Fruit fly (Drosophila melanogaster) whole organism, embryonic: ENCODE measurements around the gene Prat.
A peak's percentile ranks its signal among the peaks of the same experiment; 100 is the strongest.

Source experiments
- Bdp1 ChIP-seq: fragments of 200-800 bp; sonication (Bioruptor generic); optimal IDR thresholded peaks from 3 replicates; lab custom pipeline; 2016; ENCODE audit warnings: missing biosample characterization, missing genetic modification characterization
- Blimp-1 ChIP-seq: fragments of 200-800 bp; sonication (Bioruptor generic); optimal IDR thresholded peaks from 3 replicates; lab custom pipeline; 2018; ENCODE audit warnings: missing biosample characterization, missing genetic modification characterization, mild to moderate bottlenecking, moderate library complexity, missing genetic modification reagents
- C15 ChIP-seq: fragments of 200-800 bp; sonication (Bioruptor generic); IDR thresholded peaks from 3 replicates; pipeline ENCODE4 v1.3.6; 2022; ENCODE audit warnings: missing biosample characterization, missing genetic modification characterization
- CG10543 ChIP-seq: fragments of 200-800 bp; sonication (Bioruptor generic); optimal IDR thresholded peaks from 3 replicates; lab custom pipeline; 2017; ENCODE audit warnings: missing biosample characterization, mild to moderate bottlenecking, missing genetic modification characterization, moderate library complexity
- CG12155 ChIP-seq: fragments of 200-800 bp; sonication (Bioruptor generic); optimal IDR thresholded peaks from 3 replicates; lab custom pipeline; 2016; ENCODE audit warnings: missing biosample characterization, missing genetic modification characterization
- CG12236 ChIP-seq: fragments of 200-800 bp; sonication (Bioruptor generic); optimal IDR thresholded peaks from 2 replicates; lab custom pipeline; 2016; ENCODE audit warnings: missing biosample characterization, missing genetic modification characterization
- CG12744 ChIP-seq: fragments of 200-800 bp; sonication (Bioruptor generic); optimal IDR thresholded peaks from 2 replicates; lab custom pipeline; 2016; ENCODE audit warnings: missing biosample characterization, missing genetic modification characterization
- CG12769 ChIP-seq: fragments of 200-800 bp; sonication (Bioruptor generic); optimal IDR thresholded peaks from 2 replicates; lab custom pipeline; 2019; ENCODE audit warnings: missing biosample characterization, mild to moderate bottlenecking, missing genetic modification characterization, moderate library complexity
- CG13894 ChIP-seq: fragments of 200-800 bp; sonication (Bioruptor generic); optimal IDR thresholded peaks from 3 replicates; lab custom pipeline; 2018; ENCODE audit warnings: missing biosample characterization, mild to moderate bottlenecking, missing genetic modification characterization, moderate library complexity
- CG14014 ChIP-seq: fragments of 200-800 bp; sonication (Bioruptor generic); IDR thresholded peaks from 2 replicates; pipeline ENCODE4 v1.3.6; 2022; ENCODE audit warnings: missing biosample characterization, missing genetic modification characterization
- CG14441 ChIP-seq: fragments of 200-800 bp; sonication (Bioruptor generic); IDR thresholded peaks from 2 replicates; pipeline ENCODE4 v1.3.6; 2022; ENCODE audit warnings: missing biosample characterization, missing genetic modification characterization
- CG15073 ChIP-seq: fragments of 200-800 bp; sonication (Bioruptor generic); optimal IDR thresholded peaks from 2 replicates; lab custom pipeline; 2016; ENCODE audit warnings: missing biosample characterization, missing genetic modification characterization
- CG15601 ChIP-seq: fragments of 200-800 bp; sonication (Bioruptor generic); optimal IDR thresholded peaks from 3 replicates; lab custom pipeline; 2019; ENCODE audit warnings: missing biosample characterization, mild to moderate bottlenecking, missing genetic modification characterization, moderate library complexity
- CG17361 ChIP-seq: fragments of 200-800 bp; sonication (Bioruptor generic); IDR thresholded peaks from 3 replicates; pipeline ENCODE4 v1.3.6; 2022; ENCODE audit warnings: missing biosample characterization, missing genetic modification characterization
- CG18262 ChIP-seq: fragments of 200-800 bp; optimal IDR thresholded peaks from 3 replicates; lab custom pipeline; 2019; ENCODE audit warnings: missing biosample characterization, mild to moderate bottlenecking, missing genetic modification characterization, moderate library complexity
- CG18476 ChIP-seq: fragments of 200-800 bp; sonication (Bioruptor generic); optimal IDR thresholded peaks from 2 replicates; lab custom pipeline; 2016; ENCODE audit warnings: missing biosample characterization, mild to moderate bottlenecking, missing genetic modification characterization
- CG18599 ChIP-seq: fragments of 200-800 bp; sonication (Bioruptor generic); optimal IDR thresholded peaks from 3 replicates; lab custom pipeline; 2017; ENCODE audit warnings: missing biosample characterization, missing genetic modification characterization, mild to moderate bottlenecking, moderate library complexity, missing genetic modification reagents
- CG32767 ChIP-seq: fragments of 200-800 bp; sonication (Bioruptor generic); IDR thresholded peaks from 2 replicates; pipeline ENCODE4 v1.3.6; 2022; ENCODE audit warnings: missing biosample characterization, missing genetic modification characterization
- CG6791 ChIP-seq: fragments of 200-800 bp; sonication (Bioruptor generic); IDR thresholded peaks from 3 replicates; pipeline ENCODE4 v1.3.6; 2022; ENCODE audit warnings: missing biosample characterization, missing genetic modification characterization; ENCODE audit not compliant: partially characterized antibody
- CG7839 ChIP-seq: fragments of 200-800 bp; sonication (Bioruptor generic); optimal IDR thresholded peaks from 3 replicates; lab custom pipeline; 2018; ENCODE audit warnings: missing biosample characterization, mild to moderate bottlenecking, missing genetic modification characterization, moderate library complexity
- CG9437 ChIP-seq: fragments of 200-800 bp; sonication (Bioruptor generic); optimal IDR thresholded peaks from 2 replicates; lab custom pipeline; 2018; ENCODE audit warnings: missing biosample characterization, mild to moderate bottlenecking, missing genetic modification characterization
- D19A ChIP-seq: fragments of 200-800 bp; optimal IDR thresholded peaks from 3 replicates; lab custom pipeline; 2019; ENCODE audit warnings: missing biosample characterization, mild to moderate bottlenecking, missing genetic modification characterization, moderate library complexity
- Dad ChIP-seq: fragments of 200-800 bp; sonication (Bioruptor generic); optimal IDR thresholded peaks from 3 replicates; lab custom pipeline; 2016; ENCODE audit warnings: missing biosample characterization, missing genetic modification characterization
- Dip2 ChIP-seq: fragments of 200-800 bp; sonication (Bioruptor generic); IDR thresholded peaks from 2 replicates; pipeline ENCODE4 v1.3.6; 2022; ENCODE audit warnings: missing biosample characterization, missing genetic modification characterization
- Dp ChIP-seq: fragments of 200-800 bp; sonication (Bioruptor generic); optimal IDR thresholded peaks from 2 replicates; lab custom pipeline; 2018; ENCODE audit warnings: missing biosample characterization, mild to moderate bottlenecking, missing genetic modification characterization, moderate library complexity
- ERR ChIP-seq: fragments of 200-800 bp; sonication (Bioruptor generic); optimal IDR thresholded peaks from 2 replicates; lab custom pipeline; 2016; ENCODE audit warnings: missing biosample characterization, missing genetic modification characterization
- Eip74EF ChIP-seq, 2 experiments: fragments of 200-800 bp in 1 of 2; fragments of >200 bp in 1 of 2; sonication (Bioruptor generic) in 1 of 2; optimal IDR thresholded peaks; 2 replicates each; lab custom pipeline; 2017 to 2019; ENCODE audit warnings: missing biosample characterization in 2 of 2, missing genetic modification characterization in 2 of 2, mild to moderate bottlenecking in 1 of 2, moderate library complexity in 1 of 2
- Mad ChIP-seq: fragments of 200-800 bp; sonication (Bioruptor generic); optimal IDR thresholded peaks from 2 replicates; lab custom pipeline; 2016; ENCODE audit warnings: missing biosample characterization, missing genetic modification characterization
- PHDP ChIP-seq: fragments of 200-800 bp; sonication (Bioruptor generic); optimal IDR thresholded peaks from 3 replicates; lab custom pipeline; 2018; ENCODE audit warnings: missing biosample characterization, mild to moderate bottlenecking, missing genetic modification characterization, moderate library complexity
- Six4 ChIP-seq: fragments of 200-800 bp; sonication (Bioruptor generic); optimal IDR thresholded peaks from 2 replicates; lab custom pipeline; 2016; ENCODE audit warnings: missing biosample characterization, missing genetic modification characterization
- Vsx1 ChIP-seq: fragments of 200-800 bp; sonication (Bioruptor generic); optimal IDR thresholded peaks from 2 replicates; lab custom pipeline; 2017; ENCODE audit warnings: missing biosample characterization, mild to moderate bottlenecking, missing genetic modification characterization, missing genetic modification reagents
- Xbp1 ChIP-seq: fragments of 200-800 bp; sonication (Bioruptor generic); optimal IDR thresholded peaks from 3 replicates; lab custom pipeline; 2016; ENCODE audit warnings: missing biosample characterization, mild to moderate bottlenecking, missing genetic modification characterization
- al ChIP-seq: fragments of 200-800 bp; sonication (Bioruptor generic); IDR thresholded peaks from 2 replicates; pipeline ENCODE4 v1.3.6; 2022; ENCODE audit warnings: missing biosample characterization, missing genetic modification characterization
- ash1 ChIP-seq: fragments of 200-800 bp; sonication (Bioruptor generic); optimal IDR thresholded peaks from 2 replicates; lab custom pipeline; 2018; ENCODE audit warnings: missing biosample characterization, mild to moderate bottlenecking, missing genetic modification characterization
- bab2 ChIP-seq: fragments of 200-800 bp; sonication (Bioruptor generic); optimal IDR thresholded peaks from 2 replicates; lab custom pipeline; 2016; ENCODE audit warnings: missing biosample characterization, missing genetic modification characterization
- br ChIP-seq: fragments of >200 bp; optimal IDR thresholded peaks from 2 replicates; lab custom pipeline; 2017
- croc ChIP-seq: fragments of 200-800 bp; sonication (Bioruptor generic); conservative IDR thresholded peaks from 3 replicates; pipeline ENCODE4 v1.3.6; 2022; ENCODE audit warnings: missing biosample characterization, missing genetic modification characterization
- crp ChIP-seq, 2 experiments: fragments of 200-800 bp; sonication (Bioruptor generic); optimal IDR thresholded peaks; 2 replicates in 1 of 2; 3 replicates in 1 of 2; lab custom pipeline; 2017; ENCODE audit warnings: missing biosample characterization in 2 of 2, missing genetic modification characterization in 2 of 2, mild to moderate bottlenecking in 1 of 2, moderate library complexity in 1 of 2
- da ChIP-seq: fragments of 200-800 bp; sonication (Bioruptor generic); optimal IDR thresholded peaks from 2 replicates; lab custom pipeline; 2016; ENCODE audit warnings: missing biosample characterization, missing genetic modification characterization
- fd102C ChIP-seq: fragments of 200-800 bp; sonication (Bioruptor generic); optimal IDR thresholded peaks from 2 replicates; lab custom pipeline; 2018; ENCODE audit warnings: missing biosample characterization, mild to moderate bottlenecking, missing genetic modification characterization, moderate library complexity
- gro ChIP-seq: fragments of 200-800 bp; sonication (Bioruptor generic); optimal IDR thresholded peaks from 2 replicates; lab custom pipeline; 2016; ENCODE audit warnings: missing biosample characterization, missing genetic modification characterization
- lab ChIP-seq: fragments of 200-800 bp; sonication (Bioruptor generic); optimal IDR thresholded peaks from 3 replicates; lab custom pipeline; 2017; ENCODE audit warnings: missing biosample characterization, missing genetic modification characterization, mild to moderate bottlenecking, moderate library complexity, missing genetic modification reagents
- nerfin-1 ChIP-seq: fragments of 200-800 bp; sonication (Bioruptor generic); optimal IDR thresholded peaks from 3 replicates; lab custom pipeline; 2019; ENCODE audit warnings: missing biosample characterization, mild to moderate bottlenecking, missing genetic modification characterization, moderate library complexity
- pita ChIP-seq: fragments of 200-800 bp; sonication (Bioruptor generic); optimal IDR thresholded peaks from 2 replicates; lab custom pipeline; 2017; ENCODE audit warnings: missing biosample characterization, mild to moderate bottlenecking, missing genetic modification characterization
- sc ChIP-seq, 3 experiments: fragments of >200 bp in 2 of 3; fragments of 200-800 bp in 1 of 3; sonication (Bioruptor generic) in 1 of 3; optimal IDR thresholded peaks; 2 replicates in 2 of 3; 3 replicates in 1 of 3; lab custom pipeline; 2017; ENCODE audit warnings: mild to moderate bottlenecking in 1 of 3, missing biosample characterization in 1 of 3, missing genetic modification characterization in 1 of 3, missing genetic modification reagents in 1 of 3
- seq ChIP-seq: fragments of 200-800 bp; sonication (Bioruptor generic); IDR thresholded peaks from 2 replicates; pipeline ENCODE4 v1.3.6; 2022; ENCODE audit warnings: missing biosample characterization, missing genetic modification characterization
- sr ChIP-seq: fragments of 200-800 bp; sonication (Bioruptor generic); IDR thresholded peaks from 3 replicates; pipeline ENCODE4 v1.3.6; 2022; ENCODE audit warnings: missing biosample characterization, missing genetic modification characterization
- trh ChIP-seq: fragments of 200-800 bp; sonication (Bioruptor generic); optimal IDR thresholded peaks from 2 replicates; lab custom pipeline; 2016; ENCODE audit warnings: missing biosample characterization, missing genetic modification characterization

Prat gene

DNA sequence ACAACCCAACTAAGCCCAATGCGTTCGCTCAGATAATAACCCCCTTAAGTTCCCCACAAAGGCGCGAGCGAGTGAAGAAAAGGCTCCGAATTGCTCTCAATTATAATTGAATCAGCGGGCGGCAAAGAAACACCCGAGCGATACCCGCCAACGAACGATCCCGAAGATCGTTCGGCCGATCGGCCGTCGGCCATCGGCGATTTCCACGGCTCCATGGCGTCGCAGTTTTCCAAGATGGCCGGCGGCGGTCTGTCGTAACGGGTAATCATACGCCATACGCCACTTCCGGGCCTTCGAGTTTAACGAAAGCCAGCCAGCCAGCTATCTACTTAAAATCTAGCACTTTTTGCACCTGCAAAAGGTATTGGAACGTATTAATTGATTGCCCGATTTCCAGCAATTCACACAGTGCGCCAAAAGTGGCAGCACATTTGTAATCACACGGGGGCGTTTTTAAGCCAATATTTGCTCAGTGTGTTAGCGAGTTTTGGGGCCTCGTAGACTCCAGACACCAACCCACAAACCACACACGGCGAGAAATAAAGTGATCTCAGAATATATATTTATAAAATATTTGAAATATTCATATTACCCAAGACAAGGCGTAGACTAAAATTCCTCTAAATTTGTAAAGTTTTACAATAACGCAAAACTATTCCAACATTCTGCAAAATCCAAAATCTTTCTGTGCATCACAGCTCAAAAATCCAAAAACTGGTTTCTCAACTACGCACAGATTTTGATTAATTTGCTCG lies 19.2 kb downstream of the Prat start (continued):
- TF ChIP-seq CG12236, result no peak
- TF ChIP-seq CG14014 (GFP tag; lab: Robert Waterston, UW), result peak; percentile 42; the same call in 1 of the 2 replicates
- TF ChIP-seq D19A (tag; lab: Kevin White, UChicago), result no peak
- TF ChIP-seq CG18262 (tag; lab: Kevin White, UChicago), result no peak
- peak; percentile 43 for TF ChIP-seq CG7839 (tag; lab: Kevin White, UChicago)
- TF ChIP-seq ash1 (GFP tag; lab: Kevin White, UChicago), result no peak
- no peak for TF ChIP-seq sr (GFP tag; lab: Robert Waterston, UW)
- peak; percentile 57; the same call in 2 of the 3 replicates for TF ChIP-seq CG17361
- TF ChIP-seq CG18476 (GFP tag; lab: Kevin White, UChicago), result no peak
- TF ChIP-seq fd102C (GFP tag; lab: Kevin White, UChicago), result peak; percentile 1
- no peak for TF ChIP-seq CG6791 (GFP tag; lab: Robert Waterston, UW)
- no peak for TF ChIP-seq sc (optimal IDR thresholded peaks at IDR 0.05; lab: Kevin White, UChicago)
- TF ChIP-seq sc (GFP tag; optimal IDR thresholded peaks at IDR 0.05; lab: Kevin White, UChicago), result no peak
- no peak for TF ChIP-seq CG12155 (GFP tag; lab: Kevin White, UChicago)
- TF ChIP-seq al, result peak; percentile 69
- peak; percentile 21 for TF ChIP-seq PHDP (tag; lab: Kevin White, UChicago)
- TF ChIP-seq Dad, result no peak
- TF ChIP-seq CG32767 (GFP tag; lab: Robert Waterston, UW), result 0 out of 2 replicates have a peak, but pooled peaks have one; percentile 33
- no peak for TF ChIP-seq Bdp1 (GFP tag; lab: Kevin White, UChicago)
- peak; percentile 85 for TF ChIP-seq CG13894 (tag; lab: Kevin White, UChicago)
- TF ChIP-seq Six4 (GFP tag; lab: Kevin White, UChicago), result no peak
- TF ChIP-seq CG14441 (GFP tag; lab: Robert Waterston, UW), result peak; percentile 68
- no peak for TF ChIP-seq Blimp-1 (GFP tag; lab: Kevin White, UChicago)
- TF ChIP-seq CG15073, result no peak
- TF ChIP-seq bab2 (GFP tag; lab: Kevin White, UChicago), result no peak
- TF ChIP-seq CG10543 (GFP tag; lab: Kevin White, UChicago), result peak; percentile 69
- TF ChIP-seq trh (GFP tag; lab: Kevin White, UChicago), result no peak
- no peak for TF ChIP-seq CG12744 (GFP tag; lab: Kevin White, UChicago)
- TF ChIP-seq CG18599 (GFP tag; lab: Kevin White, UChicago), result peak; percentile 66
- no peak for TF ChIP-seq CG15601 (tag; lab: Kevin White, UChicago)
- no peak for TF ChIP-seq nerfin-1 (tag; lab: Kevin White, UChicago)
- no peak for TF ChIP-seq croc
- no peak for TF ChIP-seq Dip2 (GFP tag; lab: Robert Waterston, UW)
- peak; percentile 80 for TF ChIP-seq lab
- peak; percentile 38 for TF ChIP-seq Vsx1
- TF ChIP-seq CG9437 (GFP tag; lab: Kevin White, UChicago), result peak; percentile 5
- TF ChIP-seq br, result no peak
- no peak for TF ChIP-seq ERR (GFP tag; lab: Kevin White, UChicago)
- TF ChIP-seq da, result no peak
- TF ChIP-seq pita (GFP tag; lab: Kevin White, UChicago), result no peak
- TF ChIP-seq Dp (GFP tag; lab: Kevin White, UChicago), result no peak
- TF ChIP-seq CG12769 (tag; lab: Kevin White, UChicago), result peak; percentile 58
- peak in 1 of 2 experiments; percentile 53 for TF ChIP-seq Eip74EF (GFP tag; optimal IDR thresholded peaks at IDR 0.05; lab: Kevin White, UChicago)
- TF ChIP-seq seq, result peak; percentile 20; the same call in 1 of the 2 replicates
- TF ChIP-seq Xbp1 (GFP tag; lab: Kevin White, UChicago), result no peak
- TF ChIP-seq C15 (GFP tag; lab: Robert Waterston, UW), result peak; percentile 45; the same call in 1 of the 3 replicates
- no peak for TF ChIP-seq crp (GFP tag; optimal IDR thresholded peaks at IDR 0.05; lab: Kevin White, UChicago)
- no peak for TF ChIP-seq gro (GFP tag; lab: Kevin White, UChicago)
- TF ChIP-seq Mad (GFP tag; lab: Kevin White, UChicago), result no peak
